Fruit fly (Drosophila melanogaster) whole organism, pupa: ENCODE data around the gene spn-E.

Source experiments
- CG10348 ChIP-seq: fragments of 200-800 bp; sonication (Bioruptor generic); IDR thresholded peaks from 2 replicates; pipeline ENCODE4 v1.3.6; 2022; ENCODE audit warnings: missing biosample characterization, missing genetic modification characterization
- CG12605 ChIP-seq: fragments of 200-800 bp; sonication (Bioruptor generic); IDR thresholded peaks from 2 replicates; pipeline ENCODE4 v1.3.6; 2022; ENCODE audit warnings: missing biosample characterization, missing genetic modification characterization
- CG13204 ChIP-seq: fragments of 200-800 bp; sonication (Bioruptor generic); optimal IDR thresholded peaks from 2 replicates; lab custom pipeline; 2018; ENCODE audit warnings: missing biosample characterization, mild to moderate bottlenecking, missing genetic modification characterization, moderate library complexity
- CG14655 ChIP-seq: fragments of 200-800 bp; sonication (Bioruptor generic); optimal IDR thresholded peaks from 3 replicates; lab custom pipeline; 2017; ENCODE audit warnings: mild to moderate bottlenecking, missing biosample characterization, missing genetic modification reagents, missing genetic modification characterization
- CG15710 ChIP-seq: fragments of 200-800 bp; sonication (Bioruptor generic); optimal IDR thresholded peaks from 2 replicates; lab custom pipeline; 2018; ENCODE audit warnings: missing biosample characterization, mild to moderate bottlenecking, missing genetic modification characterization, moderate library complexity
- CG17806 ChIP-seq: fragments of 200-800 bp; sonication (Bioruptor generic); optimal IDR thresholded peaks from 2 replicates; lab custom pipeline; 2018; ENCODE audit warnings: missing biosample characterization, mild to moderate bottlenecking, missing genetic modification characterization, moderate library complexity
- CG32121 ChIP-seq: fragments of 200-800 bp; sonication (Bioruptor generic); IDR thresholded peaks from 2 replicates; pipeline ENCODE4 v1.3.6; 2022; ENCODE audit warnings: missing biosample characterization, missing genetic modification characterization
- CG34367 ChIP-seq: fragments of 200-800 bp; sonication (Bioruptor generic); optimal IDR thresholded peaks from 2 replicates; lab custom pipeline; 2018; ENCODE audit warnings: missing biosample characterization, mild to moderate bottlenecking, missing genetic modification characterization
- CG4496 ChIP-seq: fragments of 200-800 bp; sonication (Bioruptor generic); IDR thresholded peaks from 3 replicates; pipeline ENCODE4 v1.3.6; 2022; ENCODE audit warnings: missing biosample characterization, missing genetic modification characterization
- CG8159 ChIP-seq: fragments of 200-800 bp; sonication (Bioruptor generic); optimal IDR thresholded peaks from 3 replicates; lab custom pipeline; 2018; ENCODE audit warnings: missing biosample characterization, mild to moderate bottlenecking, missing genetic modification characterization, moderate library complexity
- CG8301 ChIP-seq: fragments of 200-800 bp; sonication (Bioruptor generic); optimal IDR thresholded peaks from 2 replicates; lab custom pipeline; 2018; ENCODE audit warnings: missing biosample characterization, mild to moderate bottlenecking, missing genetic modification characterization
- CG9948 ChIP-seq: fragments of 200-800 bp; sonication (Bioruptor generic); optimal IDR thresholded peaks from 2 replicates; lab custom pipeline; 2018; ENCODE audit warnings: missing biosample characterization, mild to moderate bottlenecking, missing genetic modification characterization, moderate library complexity
- D1 ChIP-seq: fragments of 200-800 bp; sonication (Bioruptor generic); optimal IDR thresholded peaks from 2 replicates; lab custom pipeline; 2018; ENCODE audit warnings: missing biosample characterization, mild to moderate bottlenecking, missing genetic modification characterization, moderate library complexity
- EcR ChIP-seq: fragments of 200-800 bp; sonication (Bioruptor generic); optimal IDR thresholded peaks from 3 replicates; lab custom pipeline; 2019; ENCODE audit warnings: missing biosample characterization, missing genetic modification characterization, mild to moderate bottlenecking, moderate library complexity, missing genetic modification reagents
- Ets98B ChIP-seq: fragments of 200-800 bp; sonication (Bioruptor generic); IDR thresholded peaks from 2 replicates; pipeline ENCODE4 v1.3.6; 2022; ENCODE audit warnings: missing biosample characterization, missing genetic modification characterization
- Pif1A ChIP-seq: fragments of 200-800 bp; sonication (Bioruptor generic); optimal IDR thresholded peaks from 3 replicates; lab custom pipeline; 2016; ENCODE audit warnings: missing biosample characterization, missing genetic modification characterization
- Pif1B ChIP-seq: fragments of 200-800 bp; sonication (Bioruptor generic); optimal IDR thresholded peaks from 3 replicates; lab custom pipeline; 2016; ENCODE audit warnings: missing biosample characterization, missing genetic modification characterization
- Snoo ChIP-seq: fragments of 200-800 bp; sonication (Bioruptor generic); optimal IDR thresholded peaks from 3 replicates; lab custom pipeline; 2017; ENCODE audit warnings: missing biosample characterization, mild to moderate bottlenecking, missing genetic modification characterization, inconsistent platforms
- fd96Ca ChIP-seq: fragments of 200-800 bp; sonication (Bioruptor generic); IDR thresholded peaks from 3 replicates; pipeline ENCODE4 v1.3.6; 2022; ENCODE audit warnings: missing biosample characterization, missing genetic modification characterization
- gl ChIP-seq: fragments of 200-800 bp; sonication (Bioruptor generic); optimal IDR thresholded peaks from 2 replicates; lab custom pipeline; 2018; ENCODE audit warnings: missing biosample characterization, mild to moderate bottlenecking, missing genetic modification characterization
- rn ChIP-seq: fragments of 200-800 bp; sonication (Bioruptor generic); IDR thresholded peaks from 2 replicates; pipeline ENCODE4 v1.3.6; 2022; ENCODE audit warnings: missing biosample characterization, missing genetic modification characterization

Gene spn-E

dm6 chr3R:15816276-15816675 is 20.9 kb upstream of the spn-E start:
- TF ChIP-seq CG32121 (peak; percentile 38; the same call in 1 of the 2 replicates), CG14655 (GFP tag; lab: Kevin White, UChicago) (no peak), CG15710 (tag; lab: Kevin White, UChicago) (no peak), CG10348 (GFP tag; lab: Robert Waterston, UW) (no peak), CG13204 (no peak), CG34367 (no peak), CG17806 (tag; lab: Kevin White, UChicago) (peak; percentile 23), CG8301 (tag; lab: Kevin White, UChicago) (no peak), D1 (tag; lab: Kevin White, UChicago) (no peak), Pif1B (GFP tag; lab: Kevin White, UChicago) (peak; percentile 5), Pif1A (GFP tag; lab: Kevin White, UChicago) (peak; percentile 42), CG4496 (peak; percentile 72; the same call in 2 of the 3 replicates), gl (no peak), CG12605 (GFP tag; lab: Robert Waterston, UW) (no peak), EcR (GFP tag; lab: Kevin White, UChicago) (no peak), CG8159 (tag; lab: Kevin White, UChicago) (no peak), fd96Ca (GFP tag; lab: Robert Waterston, UW) (peak; percentile 54; the same call in 1 of the 3 replicates), Ets98B (peak; percentile 64), Snoo (tag; lab: Kevin White, UChicago) (no peak), rn (GFP tag; lab: Robert Waterston, UW) (no peak), CG9948 (tag; lab: Kevin White, UChicago) (peak; percentile 19)

- TF ChIP-seq CG15710 (tag; lab: Kevin White, UChicago) (no peak), Snoo (tag; lab: Kevin White, UChicago) (no peak), CG34367 (no peak), Pif1B (GFP tag; lab: Kevin White, UChicago) (no peak), gl (no peak), CG17806 (tag; lab: Kevin White, UChicago) (no peak), EcR (GFP tag; lab: Kevin White, UChicago) (peak; percentile 15)
These were observed 11.7 kb upstream of the spn-E start, which contains the start of gene CG4576 for dm6 chr3R:15825521-15825920. TSS of gene CG4576 (plus strand) at chr3R:15825747.

DNA sequence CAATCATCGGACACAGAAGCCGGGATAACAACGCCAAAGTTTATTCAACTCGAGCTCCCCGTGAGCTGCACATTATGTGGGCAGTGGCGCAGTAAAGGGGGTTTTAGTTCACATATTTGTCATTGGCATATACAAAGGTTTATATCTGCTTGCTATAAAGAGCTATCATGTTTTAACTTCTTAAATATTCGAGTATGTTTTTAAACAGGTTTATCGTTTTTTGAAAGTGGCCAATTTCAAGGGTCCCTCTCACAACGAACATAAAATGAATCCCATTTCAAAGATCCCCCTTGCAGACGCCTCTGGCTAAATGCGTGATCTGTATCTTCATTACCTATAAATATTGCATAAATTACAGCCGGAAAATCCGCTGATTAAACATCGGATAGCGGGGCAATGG is 9.7 kb upstream of the spn-E start:
- peak; percentile 79 for TF ChIP-seq CG13204
- TF ChIP-seq EcR (GFP tag; lab: Kevin White, UChicago) = peak; percentile 94
- no peak for TF ChIP-seq CG14655 (GFP tag; lab: Kevin White, UChicago)
- no peak for TF ChIP-seq CG10348 (GFP tag; lab: Robert Waterston, UW)
- peak; percentile 64 for TF ChIP-seq gl
- 0 out of 3 replicates have a peak, but pooled peaks have one; percentile 36 for TF ChIP-seq fd96Ca (GFP tag; lab: Robert Waterston, UW)
- peak; percentile 88 for TF ChIP-seq CG15710 (tag; lab: Kevin White, UChicago)
- peak; percentile 23; the same call in 1 of the 2 replicates for TF ChIP-seq Ets98B
- TF ChIP-seq CG4496 = peak; percentile 51; the same call in 1 of the 3 replicates
- peak; percentile 80 for TF ChIP-seq CG9948 (tag; lab: Kevin White, UChicago)
- TF ChIP-seq Pif1A (GFP tag; lab: Kevin White, UChicago) = no peak
- peak; percentile 76 for TF ChIP-seq CG17806 (tag; lab: Kevin White, UChicago)
- 0 out of 2 replicates have a peak, but pooled peaks have one; percentile 37 for TF ChIP-seq CG12605 (GFP tag; lab: Robert Waterston, UW)
- peak; percentile 39 for TF ChIP-seq Snoo (tag; lab: Kevin White, UChicago)
- peak; percentile 78 for TF ChIP-seq CG34367
- TF ChIP-seq Pif1B (GFP tag; lab: Kevin White, UChicago) = peak; percentile 66
- TF ChIP-seq CG8301 (tag; lab: Kevin White, UChicago) = no peak
- TF ChIP-seq CG8159 (tag; lab: Kevin White, UChicago) = peak; percentile 86
- peak; percentile 61 for TF ChIP-seq D1 (tag; lab: Kevin White, UChicago)
- TF ChIP-seq, all 21 proteins: peak for 15

- TF ChIP-seq Pif1B (GFP tag; lab: Kevin White, UChicago) (no peak), D1 (tag; lab: Kevin White, UChicago) (no peak), CG4496 (no peak), CG14655 (GFP tag; lab: Kevin White, UChicago) (no peak), CG34367 (no peak), CG32121 (no peak), Pif1A (GFP tag; lab: Kevin White, UChicago) (no peak), CG8159 (tag; lab: Kevin White, UChicago) (no peak), Snoo (tag; lab: Kevin White, UChicago) (no peak), CG10348 (GFP tag; lab: Robert Waterston, UW) (no peak), CG8301 (tag; lab: Kevin White, UChicago) (no peak)
These were observed 4.7 kb upstream of the spn-E start, which contains the start of gene rec for dm6 chr3R:15832525-15832924. TSS of gene rec (minus strand) at chr3R:15832632.

dm6 chr3R:15833332-15833731 is 3.9 kb upstream of the spn-E start, which contains the start of gene CG43318:
TSS of gene CG43318 (minus strand) at chr3R:15833432.
- TF ChIP-seq rn (GFP tag; lab: Robert Waterston, UW) (no peak), CG8159 (tag; lab: Kevin White, UChicago) (no peak), EcR (GFP tag; lab: Kevin White, UChicago) (no peak), gl (no peak)

DNA sequence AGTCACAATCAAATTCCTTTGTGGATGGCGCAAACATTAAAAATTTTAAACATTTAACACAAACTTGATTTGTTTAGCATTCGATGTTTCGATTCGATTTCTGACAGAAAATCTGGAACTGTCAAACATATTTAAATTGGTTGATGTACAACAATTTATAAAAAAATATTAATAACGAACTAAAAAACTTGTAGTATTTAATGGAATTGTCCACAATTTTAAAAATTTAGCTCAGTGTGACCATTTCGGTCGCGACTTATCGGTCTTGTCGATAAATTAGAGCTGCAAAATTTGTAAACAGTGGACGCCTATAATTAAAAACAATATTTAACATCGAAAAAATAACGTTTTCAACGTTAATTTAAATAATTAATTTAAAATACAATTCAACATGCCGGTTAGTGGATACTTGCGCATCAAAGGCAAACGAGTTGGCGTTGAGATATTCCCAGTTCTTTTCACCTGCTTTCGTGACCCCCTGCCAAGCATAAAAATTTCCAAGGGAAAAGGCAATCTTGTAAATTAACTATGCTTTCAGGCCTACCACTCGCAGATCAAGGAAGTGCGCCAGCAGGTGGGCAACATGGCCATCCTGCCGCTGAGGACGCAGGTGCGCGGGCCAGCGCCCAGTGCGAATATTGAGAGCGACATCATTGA is 2.7 kb upstream of the spn-E start, which contains the start of the genes CG43317 and Arpc3A:
TSS of gene CG43317 (minus strand) at position 51 of the 657 bp plus-strand sequence.
TSS of gene Arpc3A (plus strand) at position 274 of the 657 bp plus-strand sequence.
- no peak for TF ChIP-seq CG15710 (tag; lab: Kevin White, UChicago)
- TF ChIP-seq CG10348 (GFP tag; lab: Robert Waterston, UW) = no peak
- TF ChIP-seq CG8159 (tag; lab: Kevin White, UChicago) = no peak
- no peak for TF ChIP-seq CG12605 (GFP tag; lab: Robert Waterston, UW)
